Worm (Caenorhabditis elegans) whole organism, young adult: ENCODE measurements around the gene ceh-43.

ENCODE experiments used
- B0035.1 ChIP-seq: sonication (generic microtip); optimal IDR thresholded peaks from 2 replicates; lab custom pipeline; 2016; ENCODE audit warnings: missing genetic modification characterization, mild to moderate bottlenecking, missing compliant biosample characterization, missing genotype, missing genetic modification reagents
- D2030.7 ChIP-seq: fragments of 200-800 bp; sonication (Bioruptor generic); IDR thresholded peaks from 2 replicates; pipeline ENCODE4 v1.3.6; 2022; ENCODE audit warnings: missing genetic modification reagents, missing genetic modification characterization, missing compliant biosample characterization
- F23B12.7 ChIP-seq: sonication (generic microtip); optimal IDR thresholded peaks from 2 replicates; lab custom pipeline; 2017; ENCODE audit warnings: missing genetic modification characterization, mild to moderate bottlenecking, missing compliant biosample characterization, antibody characterized with exemption, moderate library complexity; ENCODE audit not compliant: insufficient read depth
- F33H1.4 ChIP-seq: fragments of 200-800 bp; sonication (Bioruptor generic); IDR thresholded peaks from 2 replicates; pipeline ENCODE4 v1.3.6; 2022; ENCODE audit warnings: missing genetic modification reagents, missing genetic modification characterization, missing compliant biosample characterization
- F57C9.4 ChIP-seq: sonication (generic microtip); optimal IDR thresholded peaks from 2 replicates; lab custom pipeline; 2017; ENCODE audit warnings: mild to moderate bottlenecking, missing genetic modification characterization, missing compliant biosample characterization
- Y56A3A.18 ChIP-seq: fragments of 200-800 bp; sonication (Bioruptor generic); IDR thresholded peaks from 2 replicates; pipeline ENCODE4 v1.3.6; 2022; ENCODE audit warnings: missing genetic modification reagents, missing genetic modification characterization, missing compliant biosample characterization
- ama-1 ChIP-seq, 3 experiments: fragments of 150-350 bp in 1 of 3; sonication (generic microtip) in 2 of 3; optimal IDR thresholded peaks; 2 replicates each; lab custom pipeline; 2014 to 2018; ENCODE audit warnings: missing biosample characterization in 2 of 3, missing genetic modification characterization in 2 of 3, missing genetic modification reagents in 2 of 3
- atf-7 ChIP-seq: sonication (generic microtip); optimal IDR thresholded peaks from 2 replicates; lab custom pipeline; 2017; ENCODE audit warnings: mild to moderate bottlenecking, missing genetic modification characterization, missing compliant biosample characterization
- athp-1 ChIP-seq: sonication (generic microtip); optimal IDR thresholded peaks from 2 replicates; lab custom pipeline; 2017; ENCODE audit warnings: mild to moderate bottlenecking, missing genetic modification characterization, missing compliant biosample characterization
- attf-3 ChIP-seq: fragments of 200-800 bp; sonication (Bioruptor generic); conservative IDR thresholded peaks from 2 replicates; pipeline ENCODE4 v1.3.6; 2022; ENCODE audit warnings: missing genetic modification reagents, missing genetic modification characterization, missing compliant biosample characterization
- bed-1 ChIP-seq: fragments of 200-800 bp; sonication (Bioruptor generic); IDR thresholded peaks from 2 replicates; pipeline ENCODE4 v1.3.6; 2022; ENCODE audit warnings: missing genetic modification reagents, missing genetic modification characterization, missing compliant biosample characterization
- ccch-3 ChIP-seq: fragments of 200-800 bp; sonication (Bioruptor generic); optimal IDR thresholded peaks from 2 replicates; lab custom pipeline; 2018; ENCODE audit warnings: mild to moderate bottlenecking, missing genetic modification characterization, missing compliant biosample characterization
- cebp-1 ChIP-seq, 2 experiments: fragments of 200-800 bp in 1 of 2; sonication (Bioruptor generic) in 1 of 2; sonication (generic microtip) in 1 of 2; IDR thresholded peaks in 1 of 2; optimal IDR thresholded peaks in 1 of 2; 2 replicates each; pipeline versions ENCODE4 v1.3.6 to Lab custom; 2017 to 2022; ENCODE audit warnings: missing compliant biosample characterization in 2 of 2, missing genetic modification characterization in 2 of 2, mild to moderate bottlenecking in 1 of 2, missing genetic modification reagents in 1 of 2, moderate library complexity in 1 of 2
- ceh-100 ChIP-seq: fragments of 200-800 bp; sonication (Bioruptor generic); IDR thresholded peaks from 2 replicates; pipeline ENCODE4 v1.3.6; 2022; ENCODE audit warnings: missing genetic modification reagents, missing genetic modification characterization, missing compliant biosample characterization
- ceh-27 ChIP-seq: fragments of 200-800 bp; sonication (Bioruptor generic); optimal IDR thresholded peaks from 2 replicates; lab custom pipeline; 2018; ENCODE audit warnings: mild to moderate bottlenecking, missing genetic modification characterization, moderate library complexity, missing compliant biosample characterization
- efl-1 ChIP-seq: fragments of 150-350 bp; optimal IDR thresholded peaks from 2 replicates; lab custom pipeline; 2014; ENCODE audit warnings: missing biosample characterization, missing genetic modification reagents, missing genetic modification characterization
- egl-18 ChIP-seq: fragments of 200-800 bp; sonication (Bioruptor generic); IDR thresholded peaks from 2 replicates; pipeline ENCODE4 v1.3.6; 2022; ENCODE audit warnings: missing genetic modification reagents, missing genetic modification characterization, missing compliant biosample characterization
- lin-35 ChIP-seq, 3 experiments: fragments of 150-350 bp in 2 of 3; sonication (generic microtip) in 1 of 3; optimal IDR thresholded peaks; 2 replicates each; lab custom pipeline; 2014 to 2018; ENCODE audit warnings: missing biosample characterization in 3 of 3, missing genetic modification characterization in 3 of 3, missing genetic modification reagents in 3 of 3
- lin-40 ChIP-seq: sonication (generic microtip); optimal IDR thresholded peaks from 2 replicates; lab custom pipeline; 2016; ENCODE audit warnings: missing genetic modification characterization, mild to moderate bottlenecking, missing compliant biosample characterization, missing genotype, missing genetic modification reagents
- lin-54 ChIP-seq: fragments of 200-800 bp; sonication (Bioruptor generic); optimal IDR thresholded peaks from 2 replicates; lab custom pipeline; 2018; ENCODE audit warnings: mild to moderate bottlenecking, missing genetic modification characterization, missing compliant biosample characterization
- lsl-1 ChIP-seq: fragments of 200-800 bp; sonication (Bioruptor generic); optimal IDR thresholded peaks from 2 replicates; lab custom pipeline; 2018; ENCODE audit warnings: mild to moderate bottlenecking, missing genetic modification characterization, moderate library complexity, missing compliant biosample characterization
- madf-8 ChIP-seq: fragments of 200-800 bp; sonication (Bioruptor generic); conservative IDR thresholded peaks from 2 replicates; pipeline ENCODE4 v1.3.6; 2022; ENCODE audit warnings: missing genetic modification reagents, missing genetic modification characterization, missing compliant biosample characterization
- mcd-1 ChIP-seq: fragments of 200-800 bp; sonication (Bioruptor generic); IDR thresholded peaks from 2 replicates; pipeline ENCODE4 v1.3.6; 2022; ENCODE audit warnings: missing genetic modification reagents, missing genetic modification characterization, missing compliant biosample characterization
- mel-28 ChIP-seq: sonication (generic microtip); optimal IDR thresholded peaks from 2 replicates; lab custom pipeline; 2016; ENCODE audit warnings: borderline replicate concordance, mild to moderate bottlenecking, missing genetic modification characterization, missing compliant biosample characterization
- nfya-2 ChIP-seq: fragments of 200-800 bp; sonication (Bioruptor generic); IDR thresholded peaks from 2 replicates; pipeline ENCODE4 v1.3.6; 2022; ENCODE audit warnings: missing genetic modification reagents, missing genetic modification characterization, missing compliant biosample characterization
- nhr-120 ChIP-seq: fragments of 200-800 bp; sonication (Bioruptor generic); IDR thresholded peaks from 2 replicates; pipeline ENCODE4 v1.3.6; 2022; ENCODE audit warnings: missing genetic modification characterization, missing compliant biosample characterization
- nhr-80 ChIP-seq: sonication (generic microtip); optimal IDR thresholded peaks from 2 replicates; lab custom pipeline; 2016; ENCODE audit warnings: missing genetic modification characterization, missing compliant biosample characterization
- nhr-90 ChIP-seq: sonication (generic microtip); optimal IDR thresholded peaks from 2 replicates; lab custom pipeline; 2016; ENCODE audit warnings: missing genotype, mild to moderate bottlenecking, missing genetic modification characterization, missing compliant biosample characterization
- pha-4 ChIP-seq: fragments of 150-350 bp; sonication (generic microtip); optimal IDR thresholded peaks from 2 replicates; lab custom pipeline; 2014; ENCODE audit warnings: missing biosample characterization, missing genetic modification reagents, missing genetic modification characterization
- rpc-1 ChIP-seq, 2 experiments: fragments of 150-350 bp in 1 of 2; sonication (generic microtip) in 1 of 2; optimal IDR thresholded peaks; 2 replicates each; lab custom pipeline; 2014 to 2018; ENCODE audit warnings: missing biosample characterization in 1 of 2, missing genetic modification characterization in 1 of 2, missing genetic modification reagents in 1 of 2, missing genotype in 1 of 2
- snpc-1.1 ChIP-seq: sonication (generic microtip); optimal IDR thresholded peaks from 2 replicates; lab custom pipeline; 2017; ENCODE audit warnings: missing genetic modification characterization, mild to moderate bottlenecking, missing compliant biosample characterization, antibody characterized with exemption, moderate library complexity, missing genotype, missing genetic modification reagents; ENCODE audit not compliant: insufficient read depth
- snpc-3.4 ChIP-seq: sonication (generic microtip); optimal IDR thresholded peaks from 2 replicates; lab custom pipeline; 2017; ENCODE audit warnings: missing genetic modification characterization, mild to moderate bottlenecking, missing compliant biosample characterization, antibody characterized with exemption, moderate library complexity, missing genotype, missing genetic modification reagents
- snpc-4 ChIP-seq, 5 experiments: fragments of 150-350 bp in 1 of 5; sonication (generic microtip) in 4 of 5; optimal IDR thresholded peaks; 2 replicates each; lab custom pipeline; 2014 to 2018; ENCODE audit warnings: missing genetic modification characterization in 5 of 5, missing biosample characterization in 3 of 5, antibody characterized with exemption in 2 of 5, mild to moderate bottlenecking in 2 of 5, missing compliant biosample characterization in 2 of 5, missing genotype in 2 of 5, moderate library complexity in 2 of 5, missing genetic modification reagents in 1 of 5
- tbp1 ChIP-seq: fragments of 200-800 bp; sonication (Bioruptor generic); optimal IDR thresholded peaks from 2 replicates; lab custom pipeline; 2018; ENCODE audit warnings: mild to moderate bottlenecking, missing genetic modification characterization, missing compliant biosample characterization
- tlf-1 ChIP-seq: fragments of 200-800 bp; sonication (Bioruptor generic); optimal IDR thresholded peaks from 2 replicates; lab custom pipeline; 2018; ENCODE audit warnings: mild to moderate bottlenecking, missing genetic modification characterization, missing compliant biosample characterization
- ztf-22 ChIP-seq: fragments of 200-800 bp; sonication (Bioruptor generic); optimal IDR thresholded peaks from 2 replicates; lab custom pipeline; 2018; ENCODE audit warnings: mild to moderate bottlenecking, missing genetic modification characterization, moderate library complexity, missing compliant biosample characterization

The ceh-43 gene

ce11 chrIII:4419117-4419978 is 30.4 kb downstream of the ceh-43 start, which contains the start of the genes R07E5.7 and cku-80 (continued):
- TF ChIP-seq lin-40 (tag; lab: Kevin White, UChicago) (peak; percentile 28), ceh-27 (GFP tag; lab: Kevin White, UChicago) (peak; percentile 23), egl-18 (GFP tag; lab: Robert Waterston, UW) (no peak), bed-1 (GFP tag; lab: Robert Waterston, UW) (no peak), snpc-4 (GFP tag; optimal IDR thresholded peaks at IDR 0.05; lab: Kevin White, UChicago) (no peak), snpc-4 (tag; optimal IDR thresholded peaks at IDR 0.05; lab: Kevin White, UChicago) (peak; percentile 4 to 77 (median 53)), atf-7 (tag; lab: Kevin White, UChicago) (no peak), F33H1.4 (GFP tag; lab: Robert Waterston, UW) (peak; percentile 45), pha-4 (tag; lab: Kevin White, UChicago) (no peak), ztf-22 (no peak), nfya-2 (GFP tag; lab: Robert Waterston, UW) (no peak), lin-35 (GFP tag; optimal IDR thresholded peaks at IDR 0.05; lab: Kevin White, UChicago) (peak in 1 of 3 experiments; percentile 62), F57C9.4 (tag; lab: Kevin White, UChicago) (no peak), B0035.1 (tag; lab: Kevin White, UChicago) (no peak), athp-1 (no peak), nhr-90 (tag; lab: Kevin White, UChicago) (no peak), ceh-100 (no peak), tbp1 (GFP tag; lab: Kevin White, UChicago) (peak; percentile 43), nhr-120 (GFP tag; lab: Robert Waterston, UW) (no peak), efl-1 (GFP tag; lab: Kevin White, UChicago) (peak; percentile 69), cebp-1 (GFP tag; IDR thresholded peaks at IDR 0.05; lab: Robert Waterston, UW) (peak; percentile 71), cebp-1 (tag; optimal IDR thresholded peaks at IDR 0.05; lab: Kevin White, UChicago) (peak; percentile 94), tlf-1 (GFP tag; lab: Kevin White, UChicago) (peak; percentile 27), mel-28 (no peak), F23B12.7 (tag; lab: Kevin White, UChicago) (peak; percentile 70), snpc-3.4 (tag; lab: Kevin White, UChicago) (peak; percentile 60), ama-1 (optimal IDR thresholded peaks at IDR 0.05; lab: Kevin White, UChicago) (no peak), ama-1 (GFP tag; optimal IDR thresholded peaks at IDR 0.05; lab: Kevin White, UChicago) (no peak), lsl-1 (peak; percentile 45), snpc-1.1 (tag; lab: Kevin White, UChicago) (peak; percentile 33), madf-8 (GFP tag; lab: Robert Waterston, UW) (peak; percentile 23; the same call in 1 of the 2 replicates)
- TF ChIP-seq, all 124 proteins: peak for 25

ce11 chrIII:4417956-4418355 is 31.8 kb downstream of the ceh-43 start, which contains the start of the genes R07E5.19 and pdcd-2:
R07E5.19 (minus strand) TSS chrIII:4418056.
pdcd-2 (minus strand) TSS chrIII:4418057.
- TF ChIP-seq rpc-1 (optimal IDR thresholded peaks at IDR 0.05; lab: Kevin White, UChicago): no peak
- no peak for TF ChIP-seq rpc-1 (tag; optimal IDR thresholded peaks at IDR 0.05; lab: Kevin White, UChicago)
- no peak for TF ChIP-seq snpc-1.1 (tag; lab: Kevin White, UChicago)
- TF ChIP-seq Y56A3A.18 (GFP tag; lab: Robert Waterston, UW): no peak
- no peak for TF ChIP-seq nhr-80 (tag; lab: Kevin White, UChicago)
- TF ChIP-seq ccch-3: no peak
- no peak for TF ChIP-seq D2030.7 (GFP tag; lab: Robert Waterston, UW)
- TF ChIP-seq attf-3 (GFP tag; lab: Robert Waterston, UW): no peak
- TF ChIP-seq bed-1 (GFP tag; lab: Robert Waterston, UW): no peak
- TF ChIP-seq atf-7 (tag; lab: Kevin White, UChicago): no peak
- no peak for TF ChIP-seq lin-54 (GFP tag; lab: Kevin White, UChicago)
- no peak for TF ChIP-seq mcd-1
